Fruit fly (Drosophila melanogaster): Measurements from ENCODE around the gene CG12237.

CG12237 gene

DNA sequence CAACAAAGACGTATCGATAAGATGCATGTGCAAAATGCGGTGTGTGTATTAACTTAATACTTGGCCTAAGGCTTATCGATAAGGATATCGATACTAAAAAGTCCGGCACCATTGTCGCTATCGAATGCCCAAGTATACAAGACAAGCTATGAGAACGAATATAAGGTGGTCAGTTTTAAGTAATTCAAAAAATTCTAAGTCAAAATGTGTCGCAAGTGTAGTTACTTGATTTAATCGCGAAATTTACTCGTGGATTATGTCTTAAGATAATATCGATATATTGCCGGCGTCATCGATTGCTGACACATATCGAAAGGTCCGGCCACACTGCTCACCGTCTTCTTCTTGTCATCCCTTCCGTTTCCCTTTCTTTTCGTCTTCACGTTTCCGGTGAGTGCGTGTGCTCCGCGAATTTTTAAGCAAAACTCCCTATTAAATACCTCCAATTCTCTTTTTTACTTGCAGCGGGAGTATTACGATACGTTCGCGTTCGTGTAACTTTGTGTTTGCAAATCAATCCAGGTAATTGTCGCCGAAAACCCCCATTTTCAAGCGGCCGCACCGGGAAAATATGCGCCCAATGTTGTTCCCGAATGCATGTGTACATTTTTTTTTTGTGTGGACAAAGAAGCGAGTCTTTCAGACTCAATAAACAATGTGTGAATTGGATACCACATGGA lies 44.8 kb downstream of the CG12237 start, which contains the start of gene RpS10b (continued):
- TF ChIP-seq fu2 (GFP tag; optimal IDR thresholded peaks at IDR 0.05) = peak; percentile 82
- TF ChIP-seq CG12104 (GFP tag; optimal IDR thresholded peaks at IDR 0.05) = peak; percentile 94
- peak; percentile 89 for TF ChIP-seq sens-2 (GFP tag; IDR thresholded peaks at IDR 0.05)
- peak; percentile 64 for TF ChIP-seq CG16815 (GFP tag; optimal IDR thresholded peaks at IDR 0.05)
- peak in 1 of 3 experiments; percentile 70 for TF ChIP-seq lola (GFP tag; optimal IDR thresholded peaks at IDR 0.05)
- TF ChIP-seq Max (GFP tag; optimal IDR thresholded peaks at IDR 0.05) = peak; percentile 87
- peak; percentile 95 for TF ChIP-seq HLH4C (GFP tag; IDR thresholded peaks at IDR 0.05; ENCODE audit: partially characterized antibody)
- TF ChIP-seq fd102C (GFP tag; optimal IDR thresholded peaks at IDR 0.05) = peak; percentile 79
- TF ChIP-seq CG4282 (GFP tag; optimal IDR thresholded peaks at IDR 0.05) = no peak
- TF ChIP-seq Atf-2 (GFP tag; optimal IDR thresholded peaks at IDR 0.05) = peak; percentile 84
- peak; percentile 76 for TF ChIP-seq gcm2 (GFP tag; optimal IDR thresholded peaks at IDR 0.05)
- peak; percentile 75 for TF ChIP-seq slbo (GFP tag; IDR thresholded peaks at IDR 0.05)
- peak; percentile 91 for TF ChIP-seq CG17186 (GFP tag; optimal IDR thresholded peaks at IDR 0.05)
- peak; percentile 75 for TF ChIP-seq CG8290 (GFP tag; optimal IDR thresholded peaks at IDR 0.05)
- peak; percentile 86 to 95 for TF ChIP-seq CG8290 (tag; optimal IDR thresholded peaks at IDR 0.05)
- peak; percentile 72 for TF ChIP-seq ind (GFP tag; optimal IDR thresholded peaks at IDR 0.05)
- peak; percentile 96 for TF ChIP-seq kni (GFP tag; optimal IDR thresholded peaks at IDR 0.05)
- TF ChIP-seq gem (tag; optimal IDR thresholded peaks at IDR 0.05) = peak; percentile 57
- peak; percentile 71 for TF ChIP-seq lbe (GFP tag; optimal IDR thresholded peaks at IDR 0.05)
- peak; percentile 92 for TF ChIP-seq CG11398 (GFP tag; optimal IDR thresholded peaks at IDR 0.05)
- peak; percentile 63 for TF ChIP-seq Hr3 (GFP tag; optimal IDR thresholded peaks at IDR 0.05)
- peak; percentile 83 for TF ChIP-seq CG12299 (tag; optimal IDR thresholded peaks at IDR 0.05)
- peak; percentile 87 for TF ChIP-seq CG6791 (GFP tag; IDR thresholded peaks at IDR 0.05; ENCODE audit: partially characterized antibody)
- peak; percentile 88 for TF ChIP-seq B-H2 (GFP tag; optimal IDR thresholded peaks at IDR 0.05)
- TF ChIP-seq cg (GFP tag; optimal IDR thresholded peaks at IDR 0.05) = peak; percentile 5
- TF ChIP-seq cas (GFP tag; IDR thresholded peaks at IDR 0.05) = no peak
- peak; percentile 32; the same call in 1 of the 2 replicates for TF ChIP-seq Adf1 (GFP tag; IDR thresholded peaks at IDR 0.05)
- peak; percentile 75 for TF ChIP-seq ranshi (GFP tag; IDR thresholded peaks at IDR 0.05)
- no peak for TF ChIP-seq Ravus (GFP tag; IDR thresholded peaks at IDR 0.05)
- peak; percentile 93 for TF ChIP-seq ac (GFP tag; optimal IDR thresholded peaks at IDR 0.05)
- TF ChIP-seq Ptx1 (GFP tag; IDR thresholded peaks at IDR 0.05) = peak; percentile 61
- peak; percentile 96 for TF ChIP-seq CG32532 (GFP tag; IDR thresholded peaks at IDR 0.05)
- peak; percentile 85 for TF ChIP-seq pho (GFP tag; optimal IDR thresholded peaks at IDR 0.05)
- no peak for TF ChIP-seq Ada2b (GFP tag; IDR thresholded peaks at IDR 0.05)
- peak; percentile 92; the same call in 3 of the 4 replicates for TF ChIP-seq chinmo (GFP tag; IDR thresholded peaks at IDR 0.05; ENCODE audit: partially characterized antibody)
- TF ChIP-seq CrebB (tag; optimal IDR thresholded peaks at IDR 0.05) = peak; percentile 94
- TF ChIP-seq dmrt99B (tag; optimal IDR thresholded peaks at IDR 0.05) = peak; percentile 81
- peak; percentile 32; the same call in 1 of the 2 replicates for TF ChIP-seq danr (GFP tag; IDR thresholded peaks at IDR 0.05)
- TF ChIP-seq croc (GFP tag; conservative IDR thresholded peaks at IDR 0.05) = peak; percentile 60; the same call in 2 of the 3 replicates
- TF ChIP-seq phol (tag; optimal IDR thresholded peaks at IDR 0.05) = peak; percentile 88
- TF ChIP-seq CG3407 (GFP tag; optimal IDR thresholded peaks at IDR 0.05) = peak; percentile 86
- TF ChIP-seq rib (GFP tag; IDR thresholded peaks at IDR 0.05) = no peak; the same call in 1 of the 2 replicates
- TF ChIP-seq pnt (GFP tag; optimal IDR thresholded peaks at IDR 0.05) = no peak
- TF ChIP-seq p53 (GFP tag; optimal IDR thresholded peaks at IDR 0.05) = peak; percentile 83
- TF ChIP-seq CG1792 (GFP tag; optimal IDR thresholded peaks at IDR 0.05) = peak; percentile 89
- peak; percentile 84 for TF ChIP-seq CG18011 (GFP tag; optimal IDR thresholded peaks at IDR 0.05)
- TF ChIP-seq odd (GFP tag; optimal IDR thresholded peaks at IDR 0.05) = peak; percentile 97
- peak; percentile 47 for TF ChIP-seq jing (GFP tag; optimal IDR thresholded peaks at IDR 0.05)
- TF ChIP-seq Hand (GFP tag; optimal IDR thresholded peaks at IDR 0.05) = peak; percentile 90
- TF ChIP-seq CG11695 (GFP tag; IDR thresholded peaks at IDR 0.05) = peak; percentile 73

Data from whole organism, embryonic.